Worm (Caenorhabditis elegans) whole organism, L1 larva: ENCODE results near the gene npr-18.

Experiments used
- C16A3.4 ChIP-seq: fragments of 150-350 bp; optimal IDR thresholded peaks from 2 replicates; lab custom pipeline; 2014; ENCODE audit warnings: missing biosample characterization, missing genetic modification characterization
- F16B12.6 ChIP-seq: fragments of 150-350 bp; optimal IDR thresholded peaks from 2 replicates; lab custom pipeline; 2014; ENCODE audit warnings: missing biosample characterization, missing genetic modification characterization
- aly-2 ChIP-seq: fragments of 150-350 bp; optimal IDR thresholded peaks from 2 replicates; lab custom pipeline; 2014; ENCODE audit warnings: missing biosample characterization, missing genetic modification characterization
- blmp-1 ChIP-seq: fragments of 150-350 bp; optimal IDR thresholded peaks from 2 replicates; lab custom pipeline; 2014; ENCODE audit warnings: missing biosample characterization, missing genetic modification characterization
- ceh-63 ChIP-seq: fragments of 200-800 bp; sonication (Bioruptor generic); optimal IDR thresholded peaks from 2 replicates; lab custom pipeline; 2018; ENCODE audit warnings: mild to moderate bottlenecking, missing genetic modification characterization, missing compliant biosample characterization
- ceh-82 ChIP-seq, 3 experiments: fragments of 150-350 bp in 1 of 3; sonication (generic microtip) in 2 of 3; optimal IDR thresholded peaks; 2 replicates each; lab custom pipeline; 2014 to 2017; ENCODE audit warnings: missing biosample characterization in 3 of 3, missing genetic modification characterization in 3 of 3
- ceh-88 ChIP-seq: fragments of 200-800 bp; sonication (Bioruptor generic); IDR thresholded peaks from 2 replicates; pipeline ENCODE4 v1.3.6; 2022; ENCODE audit warnings: missing genetic modification characterization, missing compliant biosample characterization
- dsc-1 ChIP-seq: sonication (generic microtip); optimal IDR thresholded peaks from 2 replicates; lab custom pipeline; 2016; ENCODE audit warnings: mild to moderate bottlenecking, missing genetic modification characterization, missing compliant biosample characterization
- efl-1 ChIP-seq, 4 experiments: fragments of 150-350 bp; optimal IDR thresholded peaks in 3 of 4; peaks in 1 of 4; 1 replicate in 1 of 4; 2 replicates in 3 of 4; lab custom pipeline; 2014; ENCODE audit warnings: missing biosample characterization in 2 of 4, missing genetic modification characterization in 2 of 4, missing genetic modification reagents in 2 of 4
- elt-2 ChIP-seq: sonication (generic microtip); optimal IDR thresholded peaks from 2 replicates; lab custom pipeline; 2016; ENCODE audit warnings: missing genetic modification characterization, mild to moderate bottlenecking, inconsistent platforms, missing compliant biosample characterization, missing genetic modification reagents
- elt-3 ChIP-seq, 6 experiments: fragments of 150-350 bp in 1 of 6; sonication (generic microtip); optimal IDR thresholded peaks; 2 replicates each; lab custom pipeline; 2017 to 2018; ENCODE audit warnings: missing biosample characterization in 6 of 6, missing genetic modification characterization in 6 of 6, inconsistent platforms in 1 of 6
- fkh-8 ChIP-seq: sonication (generic microtip); optimal IDR thresholded peaks from 2 replicates; lab custom pipeline; 2016; ENCODE audit warnings: mild to moderate bottlenecking, missing genetic modification characterization, missing compliant biosample characterization
- hlh-17 ChIP-seq: fragments of 200-800 bp; sonication (Bioruptor generic); optimal IDR thresholded peaks from 2 replicates; lab custom pipeline; 2018; ENCODE audit warnings: missing genetic modification characterization, mild to moderate bottlenecking, missing compliant biosample characterization, moderate library complexity, borderline replicate concordance
- hlh-4 ChIP-seq: sonication (generic microtip); optimal IDR thresholded peaks from 2 replicates; lab custom pipeline; 2016; ENCODE audit warnings: mild to moderate bottlenecking, missing genetic modification characterization, missing compliant biosample characterization
- isw-1 ChIP-seq: fragments of 200-800 bp; sonication (Bioruptor generic); IDR thresholded peaks from 2 replicates; pipeline ENCODE4 v1.3.6; 2022; ENCODE audit warnings: missing genetic modification characterization, missing compliant biosample characterization
- jun-1 ChIP-seq: fragments of 150-350 bp; optimal IDR thresholded peaks from 2 replicates; lab custom pipeline; 2014; ENCODE audit warnings: missing biosample characterization, missing genetic modification reagents, missing genetic modification characterization
- lin-14 ChIP-seq: fragments of 200-800 bp; sonication (Bioruptor generic); optimal IDR thresholded peaks from 2 replicates; lab custom pipeline; 2018; ENCODE audit warnings: mild to moderate bottlenecking, missing genetic modification characterization, moderate library complexity, missing compliant biosample characterization
- lir-3 ChIP-seq: sonication (generic microtip); optimal IDR thresholded peaks from 2 replicates; lab custom pipeline; 2016; ENCODE audit warnings: mild to moderate bottlenecking, missing genetic modification characterization, moderate library complexity, missing compliant biosample characterization; ENCODE audit not compliant: poor library complexity
- lsy-2 ChIP-seq, 2 experiments: fragments of 150-350 bp; optimal IDR thresholded peaks; 2 replicates each; lab custom pipeline; 2014; ENCODE audit warnings: missing biosample characterization in 2 of 2, missing genetic modification characterization in 2 of 2
- mdl-1 ChIP-seq, 2 experiments: fragments of 150-350 bp; optimal IDR thresholded peaks; 2 replicates each; lab custom pipeline; 2014 to 2017; ENCODE audit warnings: missing biosample characterization in 2 of 2, missing genetic modification characterization in 2 of 2, inconsistent platforms in 1 of 2
- nhr-19 ChIP-seq: fragments of 200-800 bp; sonication (Bioruptor generic); conservative IDR thresholded peaks from 2 replicates; pipeline ENCODE4 v1.3.6; 2022; ENCODE audit warnings: missing genetic modification characterization, missing compliant biosample characterization
- nhr-237 ChIP-seq: fragments of 150-350 bp; optimal IDR thresholded peaks from 2 replicates; lab custom pipeline; 2014; ENCODE audit warnings: missing biosample characterization, missing genetic modification characterization
- nhr-28 ChIP-seq: fragments of 150-350 bp; optimal IDR thresholded peaks from 2 replicates; lab custom pipeline; 2014; ENCODE audit warnings: missing biosample characterization, missing genetic modification characterization
- nhr-71 ChIP-seq: sonication (generic microtip); optimal IDR thresholded peaks from 2 replicates; lab custom pipeline; 2016; ENCODE audit warnings: mild to moderate bottlenecking, missing genetic modification characterization, moderate library complexity, missing compliant biosample characterization
- nhr-85 ChIP-seq: sonication (generic microtip); peaks from one replicate; lab custom pipeline; 2016; ENCODE audit warnings: missing genetic modification characterization, inconsistent platforms, missing compliant biosample characterization
- pag-3 ChIP-seq: sonication (generic microtip); optimal IDR thresholded peaks from 2 replicates; lab custom pipeline; 2017; ENCODE audit warnings: missing genetic modification characterization, mild to moderate bottlenecking, missing compliant biosample characterization, antibody characterized with exemption, borderline replicate concordance; ENCODE audit not compliant: insufficient read depth
- pqm-1 ChIP-seq: sonication (generic microtip); optimal IDR thresholded peaks from 3 replicates; lab custom pipeline; 2017; ENCODE audit warnings: missing biosample characterization, missing genetic modification characterization
- rnt-1 ChIP-seq: sonication (generic microtip); optimal IDR thresholded peaks from 2 replicates; lab custom pipeline; 2016; ENCODE audit warnings: mild to moderate bottlenecking, missing genetic modification characterization, moderate library complexity, missing compliant biosample characterization
- snu-23 ChIP-seq: sonication (generic microtip); optimal IDR thresholded peaks from 2 replicates; lab custom pipeline; 2016; ENCODE audit warnings: missing genetic modification characterization, missing compliant biosample characterization
- sptf-1 ChIP-seq: fragments of 150-350 bp; optimal IDR thresholded peaks from 2 replicates; lab custom pipeline; 2014; ENCODE audit warnings: missing biosample characterization, missing genetic modification characterization
- sup-37 ChIP-seq: fragments of 200-800 bp; sonication (Bioruptor generic); optimal IDR thresholded peaks from 2 replicates; lab custom pipeline; 2018; ENCODE audit warnings: mild to moderate bottlenecking, missing genetic modification characterization, missing compliant biosample characterization
- tbx-2 ChIP-seq: sonication (generic microtip); optimal IDR thresholded peaks from 2 replicates; lab custom pipeline; 2016; ENCODE audit warnings: missing genetic modification characterization, missing compliant biosample characterization
- tlp-1 ChIP-seq: fragments of 150-350 bp; optimal IDR thresholded peaks from 2 replicates; lab custom pipeline; 2014; ENCODE audit warnings: missing biosample characterization, missing genetic modification characterization
- unc-130 ChIP-seq: fragments of 150-350 bp; optimal IDR thresholded peaks from 2 replicates; lab custom pipeline; 2017; ENCODE audit warnings: missing biosample characterization, missing genetic modification characterization, inconsistent platforms
- unc-30 ChIP-seq: sonication (generic microtip); optimal IDR thresholded peaks from 2 replicates; lab custom pipeline; 2017; ENCODE audit warnings: missing biosample characterization, missing genetic modification characterization
- vab-15 ChIP-seq: sonication (generic microtip); optimal IDR thresholded peaks from 2 replicates; lab custom pipeline; 2017; ENCODE audit warnings: missing genotype, mild to moderate bottlenecking, missing genetic modification characterization, missing compliant biosample characterization
- xbp-1 ChIP-seq: sonication (generic microtip); optimal IDR thresholded peaks from 2 replicates; lab custom pipeline; 2016; ENCODE audit warnings: missing genetic modification characterization, missing compliant biosample characterization
- zip-4 ChIP-seq: fragments of 200-800 bp; sonication (Bioruptor generic); optimal IDR thresholded peaks from 2 replicates; lab custom pipeline; 2018; ENCODE audit warnings: mild to moderate bottlenecking, missing genetic modification characterization, moderate library complexity, missing compliant biosample characterization
- ztf-11 ChIP-seq, 2 experiments: sonication (generic microtip); optimal IDR thresholded peaks; 2 replicates each; lab custom pipeline; 2016 to 2017; ENCODE audit warnings: missing genetic modification characterization in 2 of 2, missing biosample characterization in 1 of 2, missing compliant biosample characterization in 1 of 2

npr-18 gene

ce11 chrX:9687264-9687663, 3.3 kb upstream of the npr-18 start:
- TF ChIP-seq nhr-28 (no peak), mdl-1 (tag; optimal IDR thresholded peaks at IDR 0.05; lab: Kevin White, UChicago) (no peak), isw-1 (GFP tag; lab: Robert Waterston, UW) (no peak), unc-30 (tag; lab: Kevin White, UChicago) (no peak), F16B12.6 (no peak), nhr-237 (tag; lab: Kevin White, UChicago) (no peak), nhr-85 (tag; lab: Kevin White, UChicago) (no peak), blmp-1 (tag; lab: Kevin White, UChicago) (no peak), pag-3 (tag; lab: Kevin White, UChicago) (no peak), lsy-2 (tag; optimal IDR thresholded peaks at IDR 0.05; lab: Kevin White, UChicago) (no peak), elt-3 (tag; optimal IDR thresholded peaks at IDR 0.05; lab: Kevin White, UChicago) (no peak), sup-37 (GFP tag; lab: Kevin White, UChicago) (no peak), zip-4 (no peak), xbp-1 (no peak), hlh-4 (tag; lab: Kevin White, UChicago) (no peak), jun-1 (tag; lab: Kevin White, UChicago) (no peak), ceh-63 (GFP tag; lab: Kevin White, UChicago) (no peak), nhr-19 (GFP tag; lab: Robert Waterston, UW) (no peak), elt-2 (peak; percentile 83), C16A3.4 (no peak), efl-1 (optimal IDR thresholded peaks at IDR 0.05; lab: Kevin White, UChicago) (no peak), efl-1 (GFP tag; optimal IDR thresholded peaks at IDR 0.05 in 1 of 2; lab: Kevin White, UChicago) (peak in 1 of 2 experiments; percentile 85), tlp-1 (tag; lab: Kevin White, UChicago) (peak; percentile 25), lin-14 (GFP tag; lab: Kevin White, UChicago) (peak; percentile 23)

ce11 chrX:9697655-9698054, 7.1 kb downstream of the npr-18 start:
- TF ChIP-seq hlh-17 (GFP tag; lab: Kevin White, UChicago) (no peak), rnt-1 (tag; lab: Kevin White, UChicago) (no peak), tbx-2 (tag; lab: Kevin White, UChicago) (no peak), snu-23 (GFP tag; lab: Kevin White, UChicago) (no peak), ceh-82 (tag; optimal IDR thresholded peaks at IDR 0.05; lab: Kevin White, UChicago) (no peak), mdl-1 (tag; optimal IDR thresholded peaks at IDR 0.05; lab: Kevin White, UChicago) (no peak)

- TF ChIP-seq aly-2 (tag; lab: Kevin White, UChicago), result no peak
Measured at ce11 chrX:9698359-9698758, 7.8 kb downstream of the npr-18 start, which contains the start of gene dyf-7. Gene dyf-7 (plus strand): TSS chrX:9698659.

- TF ChIP-seq ceh-88 (GFP tag; lab: Robert Waterston, UW) (no peak), sptf-1 (tag; lab: Kevin White, UChicago) (no peak), nhr-71 (no peak), unc-130 (tag; lab: Kevin White, UChicago) (no peak), dsc-1 (no peak), pqm-1 (tag; lab: Kevin White, UChicago) (no peak), mdl-1 (tag; optimal IDR thresholded peaks at IDR 0.05; lab: Kevin White, UChicago) (no peak), lin-14 (GFP tag; lab: Kevin White, UChicago) (peak; percentile 22), vab-15 (tag; lab: Kevin White, UChicago) (no peak), lir-3 (tag; lab: Kevin White, UChicago) (no peak), jun-1 (tag; lab: Kevin White, UChicago) (no peak), fkh-8 (tag; lab: Kevin White, UChicago) (no peak), blmp-1 (tag; lab: Kevin White, UChicago) (peak; percentile 52), ztf-11 (tag; optimal IDR thresholded peaks at IDR 0.05; lab: Kevin White, UChicago) (peak in 1 of 2 experiments; percentile 29), nhr-28 (no peak)
Measured at ce11 chrX:9702790-9703189, 12.2 kb downstream of the npr-18 start.
